Worm (Caenorhabditis elegans): ENCODE measurements around the gene T09B9.4.

ce11 chrX:9814132-9814811 lies 40.1 kb upstream of the T09B9.4 start:
- no peak for TF ChIP-seq unc-62 (GFP tag; optimal IDR thresholded peaks at IDR 0.05)
- no peak for TF ChIP-seq ets-5 (GFP tag; IDR thresholded peaks at IDR 0.05)
- TF ChIP-seq nhr-11 (tag; optimal IDR thresholded peaks at IDR 0.05) = no peak
- TF ChIP-seq C04F5.9 (tag; optimal IDR thresholded peaks at IDR 0.05) = no peak
- no peak for TF ChIP-seq elt-2 (tag; optimal IDR thresholded peaks at IDR 0.05)
- TF ChIP-seq C16A3.4 (tag; optimal IDR thresholded peaks at IDR 0.05) = no peak
- no peak for TF ChIP-seq nhr-237 (tag; optimal IDR thresholded peaks at IDR 0.05)
- no peak for TF ChIP-seq lir-3 (tag; optimal IDR thresholded peaks at IDR 0.05; ENCODE audit: poor library complexity)
- no peak for TF ChIP-seq sup-37 (GFP tag; optimal IDR thresholded peaks at IDR 0.05)

Data from whole organism, L1 larva.